Fruit fly (Drosophila melanogaster) whole organism, pupa: Measurements from ENCODE around the gene CG7692.

Experiments used
- CG10348 ChIP-seq: fragments of 200-800 bp; sonication (Bioruptor generic); IDR thresholded peaks from 2 replicates; pipeline ENCODE4 v1.3.6; 2022; ENCODE audit warnings: missing biosample characterization, missing genetic modification characterization
- CG13204 ChIP-seq: fragments of 200-800 bp; sonication (Bioruptor generic); optimal IDR thresholded peaks from 2 replicates; lab custom pipeline; 2018; ENCODE audit warnings: missing biosample characterization, mild to moderate bottlenecking, missing genetic modification characterization, moderate library complexity
- CG15710 ChIP-seq: fragments of 200-800 bp; sonication (Bioruptor generic); optimal IDR thresholded peaks from 2 replicates; lab custom pipeline; 2018; ENCODE audit warnings: missing biosample characterization, mild to moderate bottlenecking, missing genetic modification characterization, moderate library complexity
- CG17806 ChIP-seq: fragments of 200-800 bp; sonication (Bioruptor generic); optimal IDR thresholded peaks from 2 replicates; lab custom pipeline; 2018; ENCODE audit warnings: missing biosample characterization, mild to moderate bottlenecking, missing genetic modification characterization, moderate library complexity
- CG34367 ChIP-seq: fragments of 200-800 bp; sonication (Bioruptor generic); optimal IDR thresholded peaks from 2 replicates; lab custom pipeline; 2018; ENCODE audit warnings: missing biosample characterization, mild to moderate bottlenecking, missing genetic modification characterization
- D1 ChIP-seq: fragments of 200-800 bp; sonication (Bioruptor generic); optimal IDR thresholded peaks from 2 replicates; lab custom pipeline; 2018; ENCODE audit warnings: missing biosample characterization, mild to moderate bottlenecking, missing genetic modification characterization, moderate library complexity
- EcR ChIP-seq: fragments of 200-800 bp; sonication (Bioruptor generic); optimal IDR thresholded peaks from 3 replicates; lab custom pipeline; 2019; ENCODE audit warnings: missing biosample characterization, missing genetic modification characterization, mild to moderate bottlenecking, moderate library complexity, missing genetic modification reagents
- fd96Ca ChIP-seq: fragments of 200-800 bp; sonication (Bioruptor generic); IDR thresholded peaks from 3 replicates; pipeline ENCODE4 v1.3.6; 2022; ENCODE audit warnings: missing biosample characterization, missing genetic modification characterization
- gl ChIP-seq: fragments of 200-800 bp; sonication (Bioruptor generic); optimal IDR thresholded peaks from 2 replicates; lab custom pipeline; 2018; ENCODE audit warnings: missing biosample characterization, mild to moderate bottlenecking, missing genetic modification characterization

DNA sequence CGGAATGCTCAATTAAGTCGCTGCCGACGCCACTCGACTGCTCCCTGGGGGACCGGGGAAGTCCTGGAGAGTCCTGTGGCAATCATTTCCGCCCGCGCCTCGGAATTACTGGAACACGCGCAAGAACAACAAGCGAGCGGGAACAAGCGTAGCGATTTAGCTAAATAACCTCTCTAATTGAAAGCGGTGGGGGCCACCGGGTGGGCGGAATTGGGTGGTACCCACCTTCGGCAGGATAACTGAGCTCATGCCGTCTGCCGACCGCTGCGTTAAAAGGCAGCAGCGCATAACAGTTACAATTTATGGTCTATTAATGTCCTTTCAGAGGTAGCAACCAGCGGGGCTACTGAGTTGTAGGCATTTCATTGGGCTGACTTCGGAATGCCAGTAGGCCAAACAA is 5.2 kb upstream of the CG7692 start:
- TF ChIP-seq CG15710 (no peak), D1 (tag; lab: Kevin White, UChicago) (no peak), CG34367 (tag; lab: Kevin White, UChicago) (no peak), CG13204 (no peak), EcR (GFP tag; lab: Kevin White, UChicago) (no peak), fd96Ca (no peak), gl (tag; lab: Kevin White, UChicago) (no peak), CG10348 (no peak), CG17806 (no peak)
